Worm (Caenorhabditis elegans): Measurements from ENCODE around the gene F49E11.2.

DNA sequence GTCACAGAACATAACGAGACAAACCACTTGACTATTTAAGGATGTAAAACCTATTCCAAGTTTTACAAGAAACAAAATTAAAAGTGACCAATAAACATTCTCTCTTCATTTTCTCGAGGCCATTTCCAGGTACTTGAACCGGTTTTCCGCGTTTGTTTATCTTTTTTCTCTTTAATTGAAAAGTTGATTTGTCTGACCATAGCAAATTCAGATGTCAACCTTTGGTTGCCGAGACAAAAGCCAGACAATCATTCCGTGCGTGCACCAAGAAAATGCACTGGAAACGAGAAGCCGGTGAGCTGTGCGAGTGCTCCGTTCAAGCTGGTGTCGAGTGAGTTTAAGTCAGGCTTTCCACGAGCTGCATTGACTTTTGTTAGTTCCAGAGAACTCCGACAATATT lies 43.3 kb upstream of the F49E11.2 start:
- TF ChIP-seq ama-1 (optimal IDR thresholded peaks at IDR 0.05) (no peak), snu-23 (GFP tag; optimal IDR thresholded peaks at IDR 0.05) (peak; percentile 10), vab-15 (tag; optimal IDR thresholded peaks at IDR 0.05) (no peak), nhr-12 (tag; optimal IDR thresholded peaks at IDR 0.05) (no peak)

All from whole organism, L1 larva.